Worm (Caenorhabditis elegans) whole organism, young adult: ENCODE results near the gene H25K10.2.
A peak's percentile ranks its signal among the peaks of the same experiment; 100 is the strongest.
"Not testable (repeated sequence)": the region's sequence is repeated elsewhere in the genome, so short reads cannot be mapped to it uniquely, and the experiment has no call there.

Experiments
- B0261.1 ChIP-seq: sonication (generic microtip); optimal IDR thresholded peaks from 2 replicates; lab custom pipeline; 2016; ENCODE audit warnings: mild to moderate bottlenecking, missing genetic modification characterization, moderate library complexity, missing compliant biosample characterization
- F37B4.10 ChIP-seq: fragments of 200-800 bp; sonication (Bioruptor generic); IDR thresholded peaks from 2 replicates; pipeline ENCODE4 v1.3.6; 2022; ENCODE audit warnings: missing genetic modification characterization, missing compliant biosample characterization
- F49E8.2 ChIP-seq: sonication (generic microtip); optimal IDR thresholded peaks from 3 replicates; lab custom pipeline; 2017; ENCODE audit warnings: missing genetic modification characterization, mild to moderate bottlenecking, missing compliant biosample characterization, antibody characterized with exemption, moderate library complexity; ENCODE audit not compliant: insufficient read depth
- F57A8.1 ChIP-seq: fragments of 200-800 bp; sonication (Bioruptor generic); optimal IDR thresholded peaks from 2 replicates; lab custom pipeline; 2018; ENCODE audit warnings: mild to moderate bottlenecking, missing genetic modification characterization, moderate library complexity, missing compliant biosample characterization
- F57C9.4 ChIP-seq: sonication (generic microtip); optimal IDR thresholded peaks from 2 replicates; lab custom pipeline; 2017; ENCODE audit warnings: mild to moderate bottlenecking, missing genetic modification characterization, missing compliant biosample characterization
- Y53F4B.3 ChIP-seq: fragments of 200-800 bp; sonication (Bioruptor generic); IDR thresholded peaks from 2 replicates; pipeline ENCODE4 v1.3.6; 2022; ENCODE audit warnings: missing genetic modification reagents, missing genetic modification characterization, missing compliant biosample characterization
- ZK185.1 ChIP-seq: sonication (generic microtip); optimal IDR thresholded peaks from 2 replicates; lab custom pipeline; 2016; ENCODE audit warnings: mild to moderate bottlenecking, missing genetic modification characterization, missing compliant biosample characterization; ENCODE audit not compliant: poor library complexity, severe bottlenecking
- aptf-3 ChIP-seq: fragments of 200-800 bp; sonication (Bioruptor generic); IDR thresholded peaks from 2 replicates; pipeline ENCODE4 v1.3.6; 2022; ENCODE audit warnings: missing genetic modification characterization, missing compliant biosample characterization
- attf-6 ChIP-seq: fragments of 200-800 bp; sonication (Bioruptor generic); IDR thresholded peaks from 2 replicates; pipeline ENCODE4 v1.3.6; 2022; ENCODE audit warnings: missing genetic modification reagents, missing genetic modification characterization, missing compliant biosample characterization
- chd-7 ChIP-seq: sonication (generic microtip); optimal IDR thresholded peaks from 2 replicates; lab custom pipeline; 2016; ENCODE audit warnings: mild to moderate bottlenecking, missing genetic modification characterization, moderate library complexity, missing compliant biosample characterization
- die-1 ChIP-seq: sonication (generic microtip); optimal IDR thresholded peaks from 2 replicates; lab custom pipeline; 2016; ENCODE audit warnings: missing genotype, mild to moderate bottlenecking, missing genetic modification characterization, missing compliant biosample characterization
- dox-1 ChIP-seq: fragments of 200-800 bp; sonication (Bioruptor generic); IDR thresholded peaks from 2 replicates; pipeline ENCODE4 v1.3.6; 2022; ENCODE audit warnings: missing genetic modification reagents, missing genetic modification characterization, missing compliant biosample characterization
- dpff-1 ChIP-seq: sonication (generic microtip); optimal IDR thresholded peaks from 2 replicates; lab custom pipeline; 2017; ENCODE audit warnings: mild to moderate bottlenecking, missing genetic modification characterization, missing compliant biosample characterization
- egl-44 ChIP-seq: fragments of 200-800 bp; sonication (Bioruptor generic); IDR thresholded peaks from 2 replicates; pipeline ENCODE4 v1.3.6; 2022; ENCODE audit warnings: missing genetic modification reagents, missing genetic modification characterization, missing compliant biosample characterization
- egrh-3 ChIP-seq: fragments of 200-800 bp; sonication (Bioruptor generic); IDR thresholded peaks from 2 replicates; pipeline ENCODE4 v1.3.6; 2022; ENCODE audit warnings: missing genetic modification reagents, missing genetic modification characterization, missing compliant biosample characterization
- him-1 ChIP-seq: sonication (generic microtip); optimal IDR thresholded peaks from 2 replicates; lab custom pipeline; 2016; ENCODE audit warnings: missing genotype, missing genetic modification reagents, missing genetic modification characterization, missing compliant biosample characterization
- hlh-26 ChIP-seq: fragments of 200-800 bp; sonication (Bioruptor generic); conservative IDR thresholded peaks from 2 replicates; pipeline ENCODE4 v1.3.6; 2022; ENCODE audit warnings: missing genetic modification reagents, missing genetic modification characterization, missing compliant biosample characterization
- hmg-1.2 ChIP-seq: fragments of 200-800 bp; sonication (Bioruptor generic); IDR thresholded peaks from 2 replicates; pipeline ENCODE4 v1.3.6; 2022; ENCODE audit warnings: missing genetic modification reagents, missing genetic modification characterization, missing compliant biosample characterization
- hsf-1 ChIP-seq: fragments of 200-800 bp; sonication (Bioruptor generic); IDR thresholded peaks from 2 replicates; pipeline ENCODE4 v1.3.6; 2022; ENCODE audit warnings: missing genetic modification reagents, missing genetic modification characterization, missing compliant biosample characterization
- lin-54 ChIP-seq: fragments of 200-800 bp; sonication (Bioruptor generic); optimal IDR thresholded peaks from 2 replicates; lab custom pipeline; 2018; ENCODE audit warnings: mild to moderate bottlenecking, missing genetic modification characterization, missing compliant biosample characterization
- lsl-1 ChIP-seq: fragments of 200-800 bp; sonication (Bioruptor generic); optimal IDR thresholded peaks from 2 replicates; lab custom pipeline; 2018; ENCODE audit warnings: mild to moderate bottlenecking, missing genetic modification characterization, moderate library complexity, missing compliant biosample characterization
- madf-10 ChIP-seq: sonication (generic microtip); optimal IDR thresholded peaks from 2 replicates; lab custom pipeline; 2016; ENCODE audit warnings: mild to moderate bottlenecking, missing genetic modification characterization, missing compliant biosample characterization
- madf-3 ChIP-seq: fragments of 200-800 bp; sonication (Bioruptor generic); IDR thresholded peaks from 2 replicates; pipeline ENCODE4 v1.3.6; 2022; ENCODE audit warnings: missing genetic modification reagents, missing genetic modification characterization, missing compliant biosample characterization
- madf-6 ChIP-seq: fragments of 200-800 bp; sonication (Bioruptor generic); IDR thresholded peaks from 2 replicates; pipeline ENCODE4 v1.3.6; 2022; ENCODE audit warnings: missing genetic modification reagents, missing genetic modification characterization, missing compliant biosample characterization
- mcd-1 ChIP-seq: fragments of 200-800 bp; sonication (Bioruptor generic); IDR thresholded peaks from 2 replicates; pipeline ENCODE4 v1.3.6; 2022; ENCODE audit warnings: missing genetic modification reagents, missing genetic modification characterization, missing compliant biosample characterization
- mxl-1 ChIP-seq: sonication (generic microtip); optimal IDR thresholded peaks from 2 replicates; lab custom pipeline; 2016; ENCODE audit warnings: missing genetic modification characterization, missing compliant biosample characterization
- nhr-179 ChIP-seq: sonication (generic microtip); optimal IDR thresholded peaks from 2 replicates; lab custom pipeline; 2016; ENCODE audit warnings: mild to moderate bottlenecking, missing genetic modification characterization, missing compliant biosample characterization
- pbrm-1 ChIP-seq: fragments of 200-800 bp; sonication (Bioruptor generic); IDR thresholded peaks from 2 replicates; pipeline ENCODE4 v1.3.6; 2022; ENCODE audit warnings: missing genetic modification reagents, missing genetic modification characterization, missing compliant biosample characterization
- pha-4 ChIP-seq: fragments of 150-350 bp; sonication (generic microtip); optimal IDR thresholded peaks from 2 replicates; lab custom pipeline; 2014; ENCODE audit warnings: missing biosample characterization, missing genetic modification reagents, missing genetic modification characterization
- rcor-1 ChIP-seq: fragments of 200-800 bp; sonication (Bioruptor generic); IDR thresholded peaks from 2 replicates; pipeline ENCODE4 v1.3.6; 2022; ENCODE audit warnings: missing genetic modification reagents, missing genetic modification characterization, missing compliant biosample characterization
- rec-8 ChIP-seq, 2 experiments: sonication (generic microtip); optimal IDR thresholded peaks; 2 replicates each; lab custom pipeline; 2016; ENCODE audit warnings: mild to moderate bottlenecking in 2 of 2, missing genetic modification characterization in 2 of 2, missing genetic modification reagents in 2 of 2, missing genotype in 2 of 2, missing biosample characterization in 1 of 2, missing compliant biosample characterization in 1 of 2, moderate library complexity in 1 of 2
- rpc-1 ChIP-seq, 2 experiments: fragments of 150-350 bp in 1 of 2; sonication (generic microtip) in 1 of 2; optimal IDR thresholded peaks; 2 replicates each; lab custom pipeline; 2014 to 2018; ENCODE audit warnings: missing biosample characterization in 1 of 2, missing genetic modification characterization in 1 of 2, missing genetic modification reagents in 1 of 2, missing genotype in 1 of 2
- snpc-3.4 ChIP-seq: sonication (generic microtip); optimal IDR thresholded peaks from 2 replicates; lab custom pipeline; 2017; ENCODE audit warnings: missing genetic modification characterization, mild to moderate bottlenecking, missing compliant biosample characterization, antibody characterized with exemption, moderate library complexity, missing genotype, missing genetic modification reagents
- snpc-4 ChIP-seq, 5 experiments: fragments of 150-350 bp in 1 of 5; sonication (generic microtip) in 4 of 5; optimal IDR thresholded peaks; 2 replicates each; lab custom pipeline; 2014 to 2018; ENCODE audit warnings: missing genetic modification characterization in 5 of 5, missing biosample characterization in 3 of 5, antibody characterized with exemption in 2 of 5, mild to moderate bottlenecking in 2 of 5, missing compliant biosample characterization in 2 of 5, missing genotype in 2 of 5, moderate library complexity in 2 of 5, missing genetic modification reagents in 1 of 5
- somi-1 ChIP-seq: fragments of 200-800 bp; sonication (Bioruptor generic); optimal IDR thresholded peaks from 2 replicates; lab custom pipeline; 2018; ENCODE audit warnings: mild to moderate bottlenecking, missing genetic modification characterization, missing compliant biosample characterization
- tbp1 ChIP-seq: fragments of 200-800 bp; sonication (Bioruptor generic); optimal IDR thresholded peaks from 2 replicates; lab custom pipeline; 2018; ENCODE audit warnings: mild to moderate bottlenecking, missing genetic modification characterization, missing compliant biosample characterization
- tbx-9 ChIP-seq: sonication (generic microtip); optimal IDR thresholded peaks from 2 replicates; lab custom pipeline; 2016; ENCODE audit warnings: borderline replicate concordance, missing genetic modification characterization, inconsistent platforms, missing compliant biosample characterization
- unc-62 ChIP-seq: fragments of 150-350 bp; optimal IDR thresholded peaks from 2 replicates; lab custom pipeline; 2014; ENCODE audit warnings: missing biosample characterization, missing genetic modification reagents, missing genetic modification characterization
- xnd-1 ChIP-seq: sonication (generic microtip); optimal IDR thresholded peaks from 2 replicates; lab custom pipeline; 2016; ENCODE audit warnings: missing genotype, missing genetic modification reagents, missing genetic modification characterization, missing compliant biosample characterization
- ztf-22 ChIP-seq: fragments of 200-800 bp; sonication (Bioruptor generic); optimal IDR thresholded peaks from 2 replicates; lab custom pipeline; 2018; ENCODE audit warnings: mild to moderate bottlenecking, missing genetic modification characterization, moderate library complexity, missing compliant biosample characterization
- ztf-28 ChIP-seq: fragments of 200-800 bp; sonication (Bioruptor generic); IDR thresholded peaks from 2 replicates; pipeline ENCODE4 v1.3.6; 2022; ENCODE audit warnings: missing genetic modification reagents, missing genetic modification characterization, missing compliant biosample characterization

H25K10.2 gene

ce11 chrIV:16210913-16211312 is at the start of gene H25K10.2:
TSS of gene H25K10.2 (minus strand) at chrIV:16211013.
- TF ChIP-seq F49E8.2 (no peak), snpc-3.4 (tag; lab: Kevin White, UChicago) (no peak), aptf-3 (GFP tag; lab: Robert Waterston, UW) (no peak), madf-3 (GFP tag; lab: Robert Waterston, UW) (no peak), F57A8.1 (GFP tag; lab: Kevin White, UChicago) (no peak)

ce11 chrIV:16260262-16260661 is 49.4 kb upstream of the H25K10.2 start:
- TF ChIP-seq hmg-1.2 (GFP tag; lab: Robert Waterston, UW) (peak; percentile 46; the same call in 1 of the 2 replicates), B0261.1 (peak; percentile 55), rpc-1 (tag; optimal IDR thresholded peaks at IDR 0.05; lab: Kevin White, UChicago) (peak; percentile 51), snpc-4 (tag; optimal IDR thresholded peaks at IDR 0.05; lab: Kevin White, UChicago) (peak in 1 of 4 experiments; percentile 86), attf-6 (GFP tag; lab: Robert Waterston, UW) (peak; percentile 95), tbp1 (GFP tag; lab: Kevin White, UChicago) (peak; percentile 79)
- TF ChIP-seq rpc-1 (optimal IDR thresholded peaks at IDR 0.05; lab: Kevin White, UChicago); snpc-4 (GFP tag; optimal IDR thresholded peaks at IDR 0.05; lab: Kevin White, UChicago): not testable (repeated sequence)
- TF ChIP-seq, all 124 proteins: peak for 6; not testable (repeated sequence) for 118

ce11 chrIV:16257330-16257729 is 46.5 kb upstream of the H25K10.2 start, which contains the start of gene hlh-31:
TSS of gene hlh-31 (plus strand) at chrIV:16257630.
- no peak for TF ChIP-seq snpc-4 (GFP tag; optimal IDR thresholded peaks at IDR 0.05; lab: Kevin White, UChicago)
- no peak for TF ChIP-seq snpc-4 (tag; optimal IDR thresholded peaks at IDR 0.05; lab: Kevin White, UChicago)
- no peak for TF ChIP-seq ztf-22 (GFP tag; lab: Kevin White, UChicago)
- no peak for TF ChIP-seq chd-7 (tag; lab: Kevin White, UChicago)
- TF ChIP-seq egl-44 = no peak
- TF ChIP-seq mxl-1 = no peak
- no peak for TF ChIP-seq xnd-1
- no peak for TF ChIP-seq tbx-9 (tag; lab: Kevin White, UChicago)
- TF ChIP-seq die-1 (tag; lab: Kevin White, UChicago) = no peak
- no peak for TF ChIP-seq dpff-1 (tag; lab: Kevin White, UChicago)
- no peak for TF ChIP-seq ZK185.1 (tag; lab: Kevin White, UChicago)
- TF ChIP-seq Y53F4B.3 = no peak
- TF ChIP-seq lsl-1 = no peak
- no peak for TF ChIP-seq F57C9.4
- no peak for TF ChIP-seq pha-4 (tag; lab: Kevin White, UChicago)
- TF ChIP-seq pbrm-1 = no peak
- TF ChIP-seq rec-8 (tag; optimal IDR thresholded peaks at IDR 0.05; lab: Kevin White, UChicago) = no peak
- TF ChIP-seq B0261.1 = no peak
- no peak for TF ChIP-seq unc-62 (GFP tag; lab: Kevin White, UChicago)

- TF ChIP-seq lin-54 (GFP tag; lab: Kevin White, UChicago) = no peak
Measured at ce11 chrIV:16254464-16254863, 43.7 kb upstream of the H25K10.2 start, which contains the start of gene hlh-17. TSS of gene hlh-17 (plus strand) at chrIV:16254764.

- TF ChIP-seq snpc-4 (GFP tag; optimal IDR thresholded peaks at IDR 0.05; lab: Kevin White, UChicago) = no peak
- no peak for TF ChIP-seq snpc-4 (tag; optimal IDR thresholded peaks at IDR 0.05; lab: Kevin White, UChicago)
- TF ChIP-seq madf-6 (GFP tag; lab: Robert Waterston, UW) = no peak
- TF ChIP-seq pha-4 (tag; lab: Kevin White, UChicago) = no peak
- no peak for TF ChIP-seq somi-1 (GFP tag; lab: Kevin White, UChicago)
- TF ChIP-seq hlh-26 (GFP tag; lab: Robert Waterston, UW) = no peak
- no peak for TF ChIP-seq F37B4.10 (GFP tag; lab: Robert Waterston, UW)
- no peak for TF ChIP-seq nhr-179 (tag; lab: Kevin White, UChicago)
- no peak for TF ChIP-seq rpc-1 (optimal IDR thresholded peaks at IDR 0.05; lab: Kevin White, UChicago)
- no peak for TF ChIP-seq rpc-1 (tag; optimal IDR thresholded peaks at IDR 0.05; lab: Kevin White, UChicago)
- no peak for TF ChIP-seq hsf-1 (GFP tag; lab: Robert Waterston, UW)
- TF ChIP-seq madf-10 (tag; lab: Kevin White, UChicago) = no peak
- TF ChIP-seq mcd-1 (GFP tag; lab: Robert Waterston, UW) = no peak
- TF ChIP-seq rcor-1 = no peak
- no peak for TF ChIP-seq ztf-28 (GFP tag; lab: Robert Waterston, UW)
- no peak for TF ChIP-seq dox-1 (GFP tag; lab: Robert Waterston, UW)
- no peak for TF ChIP-seq him-1 (tag; lab: Kevin White, UChicago)
- TF ChIP-seq egrh-3 (GFP tag; lab: Robert Waterston, UW) = no peak
Measured at ce11 chrIV:16247131-16247530, 36.3 kb upstream of the H25K10.2 start, which contains the start of gene F38C2.1. TSS of gene F38C2.1 (plus strand) at chrIV:16247431.
